Worm (Caenorhabditis elegans): ENCODE data around the gene unc-105.

Gene unc-105

ce11 chrII:8143278-8143931 is 27.1 kb downstream of the unc-105 start, which contains the start of the genes ints-11 and rpl-10 (continued):
- TF ChIP-seq egl-44 (GFP tag; IDR thresholded peaks at IDR 0.05) (no peak), F22D6.2 (tag; optimal IDR thresholded peaks at IDR 0.05) (no peak), F33H1.4 (GFP tag; IDR thresholded peaks at IDR 0.05) (peak; percentile 67), nfya-2 (GFP tag; IDR thresholded peaks at IDR 0.05) (no peak), xnd-1 (tag; optimal IDR thresholded peaks at IDR 0.05) (no peak), attf-6 (GFP tag; IDR thresholded peaks at IDR 0.05) (no peak), ceh-100 (GFP tag; IDR thresholded peaks at IDR 0.05) (no peak), nfya-1 (tag; optimal IDR thresholded peaks at IDR 0.05; ENCODE audit: borderline replicate concordance, insufficient read depth) (no peak), atf-7 (tag; optimal IDR thresholded peaks at IDR 0.05) (no peak), unc-62 (GFP tag; optimal IDR thresholded peaks at IDR 0.05) (no peak), ets-4 (GFP tag; optimal IDR thresholded peaks at IDR 0.05) (no peak), egrh-3 (GFP tag; IDR thresholded peaks at IDR 0.05) (no peak), B0261.1 (tag; optimal IDR thresholded peaks at IDR 0.05) (no peak), K11D2.4 (GFP tag; IDR thresholded peaks at IDR 0.05) (no peak), unc-130 (GFP tag; optimal IDR thresholded peaks at IDR 0.05) (no peak), chd-7 (tag; optimal IDR thresholded peaks at IDR 0.05) (no peak), cebp-1 (GFP tag; IDR thresholded peaks at IDR 0.05) (no peak), cebp-1 (tag; optimal IDR thresholded peaks at IDR 0.05) (peak; percentile 55), T26A5.8 (tag; optimal IDR thresholded peaks at IDR 0.05) (no peak), aptf-3 (GFP tag; IDR thresholded peaks at IDR 0.05) (no peak), Y56A3A.18 (GFP tag; IDR thresholded peaks at IDR 0.05) (no peak), mes-4 (tag; optimal IDR thresholded peaks at IDR 0.05) (no peak), dpl-1 (GFP tag; optimal IDR thresholded peaks at IDR 0.05) (no peak), lin-26 (GFP tag; IDR thresholded peaks at IDR 0.05) (no peak), hlh-12 (tag; optimal IDR thresholded peaks at IDR 0.05) (no peak), him-1 (tag; optimal IDR thresholded peaks at IDR 0.05) (no peak), akir-1 (GFP tag; optimal IDR thresholded peaks at IDR 0.05) (no peak), efl-1 (GFP tag; optimal IDR thresholded peaks at IDR 0.05) (no peak), repo-1 (tag; optimal IDR thresholded peaks at IDR 0.05) (no peak), ztf-28 (GFP tag; IDR thresholded peaks at IDR 0.05) (no peak), pha-4 (tag; optimal IDR thresholded peaks at IDR 0.05) (peak; percentile 30), let-526 (GFP tag; IDR thresholded peaks at IDR 0.05) (no peak), bed-1 (GFP tag; IDR thresholded peaks at IDR 0.05) (no peak), nhr-27 (tag; optimal IDR thresholded peaks at IDR 0.05) (no peak), ztf-18 (tag; optimal IDR thresholded peaks at IDR 0.05) (no peak), attf-5 (GFP tag; optimal IDR thresholded peaks at IDR 0.05) (peak; percentile 29), mcd-1 (GFP tag; IDR thresholded peaks at IDR 0.05) (no peak; the same call in 1 of the 2 replicates), madf-8 (GFP tag; conservative IDR thresholded peaks at IDR 0.05) (no peak), lin-35 (GFP tag; optimal IDR thresholded peaks at IDR 0.05) (peak in 1 of 3 experiments; percentile 18), C17E4.6 (GFP tag; IDR thresholded peaks at IDR 0.05) (no peak), zfh-2 (GFP tag; conservative IDR thresholded peaks at IDR 0.05) (no peak), ztf-6 (GFP tag; IDR thresholded peaks at IDR 0.05) (no peak)

Data from whole organism, young adult.